Worm (Caenorhabditis elegans): ENCODE data around the gene fip-7.

DNA sequence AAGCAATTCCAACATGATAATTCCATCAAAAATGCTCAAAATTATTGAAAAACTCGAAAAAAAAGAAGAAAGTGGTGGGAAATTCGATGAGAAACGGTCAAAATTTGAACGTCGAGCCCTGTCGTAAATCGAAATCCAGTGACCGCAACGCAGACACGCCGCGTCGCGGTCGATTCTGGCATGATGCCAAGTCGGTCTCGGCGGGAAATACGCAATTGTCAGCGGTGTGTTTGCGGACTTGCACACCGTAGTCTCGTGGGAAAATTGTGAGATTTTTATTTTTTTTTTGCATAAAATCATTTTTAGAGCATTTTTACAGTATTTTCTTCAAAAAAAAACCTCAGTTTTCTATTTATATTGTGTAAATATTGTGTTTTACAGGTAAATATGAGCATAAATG is 30.2 kb downstream of the fip-7 start, which contains the start of gene tsr-2:
- TF ChIP-seq sptf-1 (tag; optimal IDR thresholded peaks at IDR 0.05) (peak; percentile 55), tbx-8 (GFP tag; optimal IDR thresholded peaks at IDR 0.05) (no peak), nhr-28 (tag; optimal IDR thresholded peaks at IDR 0.05) (no peak), nhr-76 (tag; optimal IDR thresholded peaks at IDR 0.05) (no peak), blmp-1 (tag; optimal IDR thresholded peaks at IDR 0.05) (no peak), lin-32 (GFP tag; optimal IDR thresholded peaks at IDR 0.05) (no peak), nhr-237 (tag; optimal IDR thresholded peaks at IDR 0.05) (peak; percentile 82), lin-13 (tag; optimal IDR thresholded peaks at IDR 0.05) (peak; percentile 89)

Measured in whole organism, mixed stage, embryonic.